Fruit fly (Drosophila melanogaster) whole organism, embryonic: ENCODE results near the gene CG14787.

Experiments used
- Bteb2 ChIP-seq: fragments of 200-800 bp; sonication (Bioruptor generic); optimal IDR thresholded peaks from 2 replicates; lab custom pipeline; 2016; ENCODE audit warnings: missing biosample characterization, missing genetic modification characterization
- CG10321 ChIP-seq: fragments of 200-800 bp; sonication (Bioruptor generic); IDR thresholded peaks from 2 replicates; pipeline ENCODE4 v1.3.6; 2022; ENCODE audit warnings: missing biosample characterization, missing genetic modification characterization
- CG10565 ChIP-seq: fragments of 200-800 bp; sonication (Bioruptor generic); optimal IDR thresholded peaks from 3 replicates; lab custom pipeline; 2016; ENCODE audit warnings: missing biosample characterization, mild to moderate bottlenecking, missing genetic modification characterization
- CG11456 ChIP-seq: fragments of 200-800 bp; sonication (Bioruptor generic); IDR thresholded peaks from 3 replicates; pipeline ENCODE4 v1.3.6; 2022; ENCODE audit warnings: missing biosample characterization, missing genetic modification characterization
- CG12744 ChIP-seq: fragments of 200-800 bp; sonication (Bioruptor generic); optimal IDR thresholded peaks from 2 replicates; lab custom pipeline; 2016; ENCODE audit warnings: missing biosample characterization, missing genetic modification characterization
- CG13624 ChIP-seq: fragments of 200-800 bp; sonication (Bioruptor generic); optimal IDR thresholded peaks from 2 replicates; lab custom pipeline; 2016; ENCODE audit warnings: missing biosample characterization, missing genetic modification characterization
- CG1647 ChIP-seq: fragments of 200-800 bp; sonication (Bioruptor generic); optimal IDR thresholded peaks from 3 replicates; lab custom pipeline; 2016; ENCODE audit warnings: missing biosample characterization, missing genetic modification characterization
- CG16779 ChIP-seq: fragments of 200-800 bp; sonication (Bioruptor generic); IDR thresholded peaks from 2 replicates; pipeline ENCODE4 v1.3.6; 2022; ENCODE audit warnings: missing biosample characterization, missing genetic modification characterization
- CG16815 ChIP-seq: fragments of 200-800 bp; sonication (Bioruptor generic); optimal IDR thresholded peaks from 3 replicates; lab custom pipeline; 2017; ENCODE audit warnings: missing biosample characterization, mild to moderate bottlenecking, missing genetic modification characterization
- CG17385 ChIP-seq: fragments of 200-800 bp; sonication (Bioruptor generic); optimal IDR thresholded peaks from 3 replicates; lab custom pipeline; 2018; ENCODE audit warnings: missing biosample characterization, mild to moderate bottlenecking, missing genetic modification characterization
- CG17912 ChIP-seq: fragments of 200-800 bp; sonication (Bioruptor generic); optimal IDR thresholded peaks from 2 replicates; lab custom pipeline; 2018; ENCODE audit warnings: missing biosample characterization, mild to moderate bottlenecking, missing genetic modification characterization
- CG1792 ChIP-seq: fragments of 200-800 bp; sonication (Bioruptor generic); optimal IDR thresholded peaks from 2 replicates; lab custom pipeline; 2016; ENCODE audit warnings: missing biosample characterization, missing genetic modification characterization
- CG31388 ChIP-seq: fragments of 200-800 bp; sonication (Bioruptor generic); optimal IDR thresholded peaks from 2 replicates; lab custom pipeline; 2016; ENCODE audit warnings: missing biosample characterization, missing genetic modification characterization
- CG3726 ChIP-seq: fragments of 200-800 bp; sonication (Bioruptor generic); IDR thresholded peaks from 3 replicates; pipeline ENCODE4, ENCODE4 v1.3.6; 2022; ENCODE audit warnings: missing biosample characterization, missing genetic modification characterization
- CG3838 ChIP-seq: fragments of 200-800 bp; sonication (Bioruptor generic); optimal IDR thresholded peaks from 3 replicates; lab custom pipeline; 2016; ENCODE audit warnings: missing biosample characterization, missing genetic modification characterization
- CG4730 ChIP-seq: fragments of 200-800 bp; sonication (Bioruptor generic); IDR thresholded peaks from 2 replicates; pipeline ENCODE4 v1.3.6; 2022; ENCODE audit warnings: missing biosample characterization, missing genetic modification characterization
- CG6175 ChIP-seq: fragments of 200-800 bp; sonication (Bioruptor generic); IDR thresholded peaks from 3 replicates; pipeline ENCODE4 v1.3.6; 2022; ENCODE audit warnings: missing biosample characterization, missing genetic modification characterization
- CG8478 ChIP-seq: fragments of >200 bp; optimal IDR thresholded peaks from 2 replicates; lab custom pipeline; 2018
- CG9817 ChIP-seq: fragments of 200-800 bp; sonication (Bioruptor generic); optimal IDR thresholded peaks from 2 replicates; lab custom pipeline; 2018; ENCODE audit warnings: missing biosample characterization, mild to moderate bottlenecking, missing genetic modification characterization, moderate library complexity
- D19A ChIP-seq: fragments of 200-800 bp; optimal IDR thresholded peaks from 3 replicates; lab custom pipeline; 2019; ENCODE audit warnings: missing biosample characterization, mild to moderate bottlenecking, missing genetic modification characterization, moderate library complexity
- Dfd ChIP-seq, 2 experiments: fragments of >200 bp; optimal IDR thresholded peaks; 2 replicates each; lab custom pipeline; 2017; ENCODE audit warnings: missing biosample characterization in 2 of 2, missing genetic modification characterization in 2 of 2
- Dip3 ChIP-seq: fragments of 200-800 bp; sonication (Bioruptor generic); optimal IDR thresholded peaks from 3 replicates; lab custom pipeline; 2016; ENCODE audit warnings: missing biosample characterization, missing genetic modification characterization
- Drgx ChIP-seq: fragments of 200-800 bp; sonication (Bioruptor generic); IDR thresholded peaks from 2 replicates; pipeline ENCODE4 v1.3.6; 2022; ENCODE audit warnings: missing biosample characterization, missing genetic modification characterization
- Gsc ChIP-seq: fragments of 200-800 bp; sonication (Bioruptor generic); IDR thresholded peaks from 2 replicates; pipeline ENCODE4 v1.3.6; 2022; ENCODE audit warnings: missing biosample characterization, missing genetic modification characterization
- Hmx ChIP-seq: fragments of 200-800 bp; sonication (Bioruptor generic); optimal IDR thresholded peaks from 2 replicates; lab custom pipeline; 2016; ENCODE audit warnings: missing biosample characterization, missing genetic modification characterization
- Jarid2 ChIP-seq: fragments of 200-800 bp; sonication (Bioruptor generic); optimal IDR thresholded peaks from 3 replicates; lab custom pipeline; 2017; ENCODE audit warnings: mild to moderate bottlenecking, missing biosample characterization, missing genetic modification reagents, missing genetic modification characterization
- Lim3 ChIP-seq: fragments of 200-800 bp; sonication (Bioruptor generic); IDR thresholded peaks from 2 replicates; pipeline ENCODE4 v1.3.6; 2022; ENCODE audit warnings: missing biosample characterization, missing genetic modification characterization
- MTF-1 ChIP-seq: fragments of 200-800 bp; sonication (Bioruptor generic); optimal IDR thresholded peaks from 2 replicates; lab custom pipeline; 2018; ENCODE audit warnings: missing biosample characterization, mild to moderate bottlenecking, missing genetic modification characterization, borderline replicate concordance
- Med ChIP-seq: fragments of 200-800 bp; sonication (Bioruptor generic); peaks from one replicate; lab custom pipeline; 2016; ENCODE audit warnings: missing biosample characterization, missing genetic modification characterization, mild to moderate bottlenecking, inconsistent platforms, moderate library complexity
- Mes4 ChIP-seq: fragments of 200-800 bp; sonication (Bioruptor generic); optimal IDR thresholded peaks from 2 replicates; lab custom pipeline; 2016; ENCODE audit warnings: missing biosample characterization, missing genetic modification characterization
- Mrtf ChIP-seq: fragments of 200-800 bp; sonication (Bioruptor generic); IDR thresholded peaks from 3 replicates; pipeline ENCODE4 v1.3.6; 2022; ENCODE audit warnings: missing biosample characterization, missing genetic modification characterization
- NFAT ChIP-seq: fragments of 200-800 bp; sonication (Bioruptor generic); IDR thresholded peaks from 2 replicates; pipeline ENCODE4 v1.3.6; 2022; ENCODE audit warnings: missing biosample characterization, missing genetic modification characterization
- Oaz ChIP-seq: fragments of 200-800 bp; sonication (Bioruptor generic); IDR thresholded peaks from 2 replicates; pipeline ENCODE4 v1.3.6; 2022; ENCODE audit warnings: missing biosample characterization, missing genetic modification characterization
- Usf ChIP-seq: fragments of 200-800 bp; sonication (Bioruptor generic); optimal IDR thresholded peaks from 2 replicates; lab custom pipeline; 2017; ENCODE audit warnings: missing genotype, missing biosample characterization, missing genetic modification characterization
- Xbp1 ChIP-seq: fragments of 200-800 bp; sonication (Bioruptor generic); optimal IDR thresholded peaks from 3 replicates; lab custom pipeline; 2016; ENCODE audit warnings: missing biosample characterization, mild to moderate bottlenecking, missing genetic modification characterization
- ato ChIP-seq: fragments of 200-800 bp; sonication (Bioruptor generic); IDR thresholded peaks from 2 replicates; pipeline ENCODE4 v1.3.6; 2022; ENCODE audit warnings: missing biosample characterization, missing genetic modification characterization; ENCODE audit not compliant: partially characterized antibody
- bowl ChIP-seq: fragments of 200-800 bp; sonication (Bioruptor generic); IDR thresholded peaks from 2 replicates; pipeline ENCODE4 v1.3.6; 2022; ENCODE audit warnings: missing biosample characterization, missing genetic modification characterization
- croc ChIP-seq: fragments of 200-800 bp; sonication (Bioruptor generic); conservative IDR thresholded peaks from 3 replicates; pipeline ENCODE4 v1.3.6; 2022; ENCODE audit warnings: missing biosample characterization, missing genetic modification characterization
- dm ChIP-seq: fragments of 200-800 bp; sonication (Bioruptor generic); optimal IDR thresholded peaks from 3 replicates; lab custom pipeline; 2016; ENCODE audit warnings: missing biosample characterization, missing genetic modification characterization
- ewg ChIP-seq: fragments of 200-800 bp; sonication (Bioruptor generic); optimal IDR thresholded peaks from 3 replicates; lab custom pipeline; 2017; ENCODE audit warnings: mild to moderate bottlenecking, missing biosample characterization, missing genetic modification reagents, missing genetic modification characterization
- eyg ChIP-seq: fragments of 200-800 bp; sonication (Bioruptor generic); optimal IDR thresholded peaks from 3 replicates; lab custom pipeline; 2016; ENCODE audit warnings: missing biosample characterization, missing genetic modification characterization
- ind ChIP-seq: fragments of 200-800 bp; sonication (Bioruptor generic); optimal IDR thresholded peaks from 3 replicates; lab custom pipeline; 2016; ENCODE audit warnings: missing biosample characterization, missing genetic modification characterization
- kni ChIP-seq: fragments of 200-800 bp; sonication (Bioruptor generic); optimal IDR thresholded peaks from 3 replicates; lab custom pipeline; 2017; ENCODE audit warnings: mild to moderate bottlenecking, missing biosample characterization, missing genetic modification reagents, missing genetic modification characterization
- lbe ChIP-seq: fragments of 200-800 bp; sonication (Bioruptor generic); optimal IDR thresholded peaks from 2 replicates; lab custom pipeline; 2016; ENCODE audit warnings: missing biosample characterization, mild to moderate bottlenecking, missing genetic modification characterization
- lmd ChIP-seq: fragments of 200-800 bp; sonication (Bioruptor generic); IDR thresholded peaks from 2 replicates; pipeline ENCODE4 v1.3.6; 2022; ENCODE audit warnings: missing biosample characterization, missing genetic modification characterization
- lola ChIP-seq, 3 experiments: fragments of >200 bp in 2 of 3; fragments of 200-800 bp in 1 of 3; sonication (Bioruptor generic) in 1 of 3; optimal IDR thresholded peaks; 2 replicates each; lab custom pipeline; 2017 to 2019; ENCODE audit warnings: missing biosample characterization in 3 of 3, missing genetic modification characterization in 3 of 3, mild to moderate bottlenecking in 1 of 3, moderate library complexity in 1 of 3
- nom ChIP-seq: fragments of 200-800 bp; sonication (Bioruptor generic); optimal IDR thresholded peaks from 2 replicates; lab custom pipeline; 2017; ENCODE audit warnings: missing biosample characterization, missing genetic modification characterization, mild to moderate bottlenecking, moderate library complexity, missing genetic modification reagents
- row ChIP-seq: fragments of 200-800 bp; sonication (Bioruptor generic); IDR thresholded peaks from 3 replicates; pipeline ENCODE4 v1.3.6; 2022; ENCODE audit warnings: missing biosample characterization, missing genetic modification characterization
- unpg ChIP-seq: fragments of 200-800 bp; sonication (Bioruptor generic); optimal IDR thresholded peaks from 3 replicates; lab custom pipeline; 2018; ENCODE audit warnings: missing biosample characterization, mild to moderate bottlenecking, missing genetic modification characterization, moderate library complexity
- vfl ChIP-seq: fragments of 200-800 bp; sonication (Bioruptor generic); optimal IDR thresholded peaks from 2 replicates; lab custom pipeline; 2016; ENCODE audit warnings: missing biosample characterization, missing genetic modification characterization
- wdn ChIP-seq: fragments of 200-800 bp; sonication (Bioruptor generic); IDR thresholded peaks from 2 replicates; pipeline ENCODE4 v1.3.6; 2022; ENCODE audit warnings: missing biosample characterization, missing genetic modification characterization
- yki ChIP-seq: fragments of >200 bp; optimal IDR thresholded peaks from 3 replicates; lab custom pipeline; 2018
- zfh1 ChIP-seq: fragments of 200-800 bp; sonication (Bioruptor generic); IDR thresholded peaks from 3 replicates; pipeline ENCODE4 v1.3.6; 2022; ENCODE audit warnings: missing biosample characterization, missing genetic modification characterization

CG14787 gene

DNA sequence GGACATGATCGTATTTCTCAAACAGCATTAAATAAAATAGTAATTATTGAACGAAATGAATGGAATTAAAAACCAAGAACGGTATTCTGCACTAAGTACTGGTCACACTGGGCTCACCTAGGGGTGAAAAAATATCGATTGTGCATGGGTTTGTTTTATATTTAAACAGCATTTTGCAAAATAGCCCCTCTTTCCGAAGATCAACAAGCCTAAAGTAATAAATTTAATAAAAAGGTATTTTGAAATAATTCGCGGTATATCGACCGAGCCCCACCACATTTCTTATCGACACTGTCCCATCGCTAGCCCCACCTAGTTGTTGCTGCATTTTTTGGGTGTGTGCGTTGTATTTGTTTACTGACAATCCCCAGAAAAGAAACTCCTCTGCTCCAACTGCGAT is 9.1 kb upstream of the CG14787 start, which contains the start of gene pck (continued):
- TF ChIP-seq Xbp1 (GFP tag; lab: Kevin White, UChicago) (peak; percentile 69), CG10565 (GFP tag; lab: Kevin White, UChicago) (no peak), CG4730 (GFP tag; lab: Robert Waterston, UW) (no peak), CG17385 (GFP tag; lab: Kevin White, UChicago) (no peak), Dip3 (peak; percentile 63), croc (GFP tag; lab: Robert Waterston, UW) (no peak), CG1647 (peak; percentile 52), Mrtf (GFP tag; lab: Robert Waterston, UW) (0 out of 3 replicates have a peak, but pooled peaks have one; percentile 10), CG10321 (GFP tag; lab: Robert Waterston, UW) (no peak), CG16815 (GFP tag; lab: Kevin White, UChicago) (peak; percentile 19), yki (no peak), CG13624 (peak; percentile 4), Usf (no peak), CG9817 (tag; lab: Kevin White, UChicago) (peak; percentile 36), NFAT (GFP tag; lab: Robert Waterston, UW) (peak; percentile 59), D19A (tag; lab: Kevin White, UChicago) (no peak), dm (GFP tag; lab: Kevin White, UChicago) (peak; percentile 71), Dfd (GFP tag; optimal IDR thresholded peaks at IDR 0.05; lab: Kevin White, UChicago) (no peak), kni (GFP tag; lab: Kevin White, UChicago) (no peak), vfl (GFP tag; lab: Kevin White, UChicago) (peak; percentile 72), wdn (GFP tag; lab: Robert Waterston, UW) (no peak), Lim3 (no peak), row (GFP tag; lab: Robert Waterston, UW) (peak; percentile 74), Oaz (GFP tag; lab: Robert Waterston, UW) (no peak), CG3726 (GFP tag; lab: Robert Waterston, UW) (0 out of 3 replicates have a peak, but pooled peaks have one; percentile 25), lmd (peak; percentile 44; the same call in 1 of the 2 replicates), Gsc (no peak), CG17912 (peak; percentile 1), unpg (peak; percentile 70), CG8478 (lab: Kevin White, UChicago) (no peak), Mes4 (GFP tag; lab: Kevin White, UChicago) (peak; percentile 35), CG16779 (GFP tag; lab: Robert Waterston, UW) (no peak), ewg (GFP tag; lab: Kevin White, UChicago) (peak; percentile 36), MTF-1 (GFP tag; lab: Kevin White, UChicago) (no peak), CG11456 (GFP tag; lab: Robert Waterston, UW) (no peak), CG12744 (GFP tag; lab: Kevin White, UChicago) (peak; percentile 67), lola (GFP tag; optimal IDR thresholded peaks at IDR 0.05; lab: Kevin White, UChicago) (peak in 1 of 3 experiments; percentile 48), CG6175 (GFP tag; lab: Robert Waterston, UW) (no peak), eyg (GFP tag; lab: Kevin White, UChicago) (no peak), bowl (no peak), Bteb2 (GFP tag; lab: Kevin White, UChicago) (peak; percentile 23), Drgx (GFP tag; lab: Robert Waterston, UW) (peak; percentile 27; the same call in 1 of the 2 replicates), CG1792 (GFP tag; lab: Kevin White, UChicago) (peak; percentile 36), CG3838 (GFP tag; lab: Kevin White, UChicago) (no peak), Jarid2 (no peak), nom (GFP tag; lab: Kevin White, UChicago) (peak; percentile 13), Med (GFP tag; lab: Kevin White, UChicago) (peak; percentile 93), ato (GFP tag; lab: Robert Waterston, UW) (no peak; the same call in 1 of the 2 replicates), lbe (GFP tag; lab: Kevin White, UChicago) (peak; percentile 55), CG31388 (GFP tag; lab: Kevin White, UChicago) (peak; percentile 23), zfh1 (GFP tag; lab: Robert Waterston, UW) (peak; percentile 77; the same call in 2 of the 3 replicates), Hmx (GFP tag; lab: Kevin White, UChicago) (no peak), ind (peak; percentile 74)
